Worm (Caenorhabditis elegans) whole organism, L2 larva: ENCODE results near the gene sna-2.

ENCODE experiments used
- R02D3.7 ChIP-seq: fragments of 150-350 bp; optimal IDR thresholded peaks from 2 replicates; lab custom pipeline; 2014; ENCODE audit warnings: missing biosample characterization, missing genetic modification characterization
- snpc-4 ChIP-seq: fragments of 150-350 bp; optimal IDR thresholded peaks from 2 replicates; lab custom pipeline; 2014; ENCODE audit warnings: missing biosample characterization, missing genetic modification characterization

ce11 chrIV:9799129-9799528 lies 21.7 kb upstream of the sna-2 start, which contains the start of gene fat-4:
- TF ChIP-seq snpc-4 (tag; lab: Kevin White, UChicago) (no peak), R02D3.7 (tag; lab: Kevin White, UChicago) (no peak)
